Worm (Caenorhabditis elegans) whole organism, mixed stage, embryonic: ENCODE measurements around the gene lin-14.

Source experiments
- ceh-39 ChIP-seq: fragments of 150-350 bp; optimal IDR thresholded peaks from 2 replicates; lab custom pipeline; 2014; ENCODE audit warnings: missing biosample characterization, missing genetic modification characterization
- drap-1 ChIP-seq: fragments of 200-800 bp; sonication (Bioruptor generic); optimal IDR thresholded peaks from 3 replicates; lab custom pipeline; 2018; ENCODE audit warnings: mild to moderate bottlenecking, missing genetic modification characterization, missing compliant biosample characterization
- elt-1 ChIP-seq: sonication (generic microtip); optimal IDR thresholded peaks from 2 replicates; lab custom pipeline; 2017; ENCODE audit warnings: missing genetic modification characterization, mild to moderate bottlenecking, missing compliant biosample characterization, antibody characterized with exemption, moderate library complexity, borderline replicate concordance; ENCODE audit not compliant: insufficient read depth
- flh-1 ChIP-seq: fragments of 200-800 bp; sonication (Bioruptor generic); optimal IDR thresholded peaks from 2 replicates; lab custom pipeline; 2018; ENCODE audit warnings: mild to moderate bottlenecking, missing genetic modification characterization, moderate library complexity, missing compliant biosample characterization
- mab-5 ChIP-seq: fragments of 150-350 bp; optimal IDR thresholded peaks from 2 replicates; lab custom pipeline; 2014; ENCODE audit warnings: missing biosample characterization, missing genetic modification characterization
- nhr-76 ChIP-seq: sonication (generic microtip); optimal IDR thresholded peaks from 2 replicates; lab custom pipeline; 2017; ENCODE audit warnings: missing biosample characterization, missing genetic modification characterization
- tbx-8 ChIP-seq: fragments of 200-800 bp; sonication (Bioruptor generic); optimal IDR thresholded peaks from 2 replicates; lab custom pipeline; 2018; ENCODE audit warnings: mild to moderate bottlenecking, missing genetic modification characterization, moderate library complexity, missing compliant biosample characterization
- unc-120 ChIP-seq: sonication (generic microtip); optimal IDR thresholded peaks from 2 replicates; lab custom pipeline; 2017; ENCODE audit warnings: missing genetic modification characterization, missing compliant biosample characterization; ENCODE audit not compliant: poor library complexity, severe bottlenecking

lin-14 gene

DNA sequence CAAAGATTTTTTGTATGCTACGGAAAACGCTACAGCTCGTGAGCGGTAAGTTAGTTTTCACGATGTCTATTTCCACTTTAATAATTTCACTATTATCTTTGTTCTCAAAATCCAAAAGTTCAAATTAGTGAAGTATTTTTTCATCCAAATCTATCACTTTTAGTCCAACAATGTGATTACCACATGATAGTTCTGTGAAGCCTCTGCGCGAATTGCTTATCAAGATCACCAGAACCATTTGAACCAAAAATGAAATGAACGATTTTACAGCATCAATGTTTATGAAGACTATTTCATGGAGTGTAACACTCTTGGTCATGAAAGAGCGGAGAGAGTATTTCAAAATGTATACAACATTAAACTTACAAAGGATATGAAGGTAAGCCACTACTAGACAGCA is 69.1 kb downstream of the lin-14 start:
- no peak for TF ChIP-seq elt-1 (tag; lab: Kevin White, UChicago)
- no peak for TF ChIP-seq drap-1 (GFP tag; lab: Kevin White, UChicago)
- TF ChIP-seq unc-120 = no peak
- no peak for TF ChIP-seq tbx-8 (GFP tag; lab: Kevin White, UChicago)
- no peak for TF ChIP-seq mab-5
- no peak for TF ChIP-seq flh-1 (GFP tag; lab: Kevin White, UChicago)
- no peak for TF ChIP-seq nhr-76 (tag; lab: Kevin White, UChicago)
- no peak for TF ChIP-seq ceh-39 (tag; lab: Kevin White, UChicago)
